Worm (Caenorhabditis elegans) whole organism, L2 larva: ENCODE measurements around the gene C16B8.4.

Experiments used
- C34F6.9 ChIP-seq: fragments of 150-350 bp; optimal IDR thresholded peaks from 2 replicates; lab custom pipeline; 2014; ENCODE audit warnings: missing biosample characterization, missing genetic modification characterization
- F13H6.1 ChIP-seq: sonication (generic microtip); optimal IDR thresholded peaks from 2 replicates; lab custom pipeline; 2016; ENCODE audit warnings: missing genetic modification characterization, missing compliant biosample characterization
- Y55F3AM.14 ChIP-seq: fragments of 200-800 bp; sonication (Bioruptor generic); optimal IDR thresholded peaks from 2 replicates; lab custom pipeline; 2018; ENCODE audit warnings: mild to moderate bottlenecking, missing genetic modification characterization, missing compliant biosample characterization
- ZK546.5 ChIP-seq: sonication (generic microtip); optimal IDR thresholded peaks from 2 replicates; lab custom pipeline; 2017; ENCODE audit warnings: missing biosample characterization, missing genetic modification characterization
- aly-2 ChIP-seq: fragments of 150-350 bp; optimal IDR thresholded peaks from 2 replicates; lab custom pipeline; 2014; ENCODE audit warnings: missing biosample characterization, missing genetic modification characterization
- ama-1 ChIP-seq: fragments of 150-350 bp; optimal IDR thresholded peaks from 2 replicates; lab custom pipeline; 2018; ENCODE audit warnings: inconsistent platforms
- blmp-1 ChIP-seq: sonication (generic microtip); optimal IDR thresholded peaks from 2 replicates; lab custom pipeline; 2017; ENCODE audit warnings: missing genetic modification characterization, mild to moderate bottlenecking, missing compliant biosample characterization, antibody characterized with exemption, moderate library complexity; ENCODE audit not compliant: insufficient read depth
- ceh-16 ChIP-seq: fragments of 150-350 bp; optimal IDR thresholded peaks from 2 replicates; lab custom pipeline; 2014; ENCODE audit warnings: missing biosample characterization, missing genetic modification characterization
- ceh-82 ChIP-seq: fragments of 150-350 bp; optimal IDR thresholded peaks from 2 replicates; lab custom pipeline; 2014; ENCODE audit warnings: missing biosample characterization, missing genetic modification characterization
- crh-2 ChIP-seq: sonication (generic microtip); optimal IDR thresholded peaks from 2 replicates; lab custom pipeline; 2017; ENCODE audit warnings: missing biosample characterization, missing genetic modification characterization
- dmd-4 ChIP-seq: sonication (generic microtip); optimal IDR thresholded peaks from 2 replicates; lab custom pipeline; 2017; ENCODE audit warnings: missing biosample characterization, missing genetic modification characterization
- egl-27 ChIP-seq: sonication (generic microtip); optimal IDR thresholded peaks from 3 replicates; lab custom pipeline; 2017; ENCODE audit warnings: missing biosample characterization, missing genetic modification reagents, missing genetic modification characterization
- elt-1 ChIP-seq: fragments of 150-350 bp; optimal IDR thresholded peaks from 2 replicates; lab custom pipeline; 2014; ENCODE audit warnings: missing biosample characterization, missing genetic modification characterization
- elt-3 ChIP-seq: sonication (generic microtip); optimal IDR thresholded peaks from 2 replicates; lab custom pipeline; 2017; ENCODE audit warnings: missing biosample characterization, missing genetic modification characterization
- fos-1 ChIP-seq: fragments of 150-350 bp; optimal IDR thresholded peaks from 2 replicates; lab custom pipeline; 2014; ENCODE audit warnings: missing biosample characterization, missing genetic modification characterization
- gmeb-1 ChIP-seq: fragments of 150-350 bp; optimal IDR thresholded peaks from 2 replicates; lab custom pipeline; 2014; ENCODE audit warnings: missing biosample characterization, missing genetic modification characterization
- lin-11 ChIP-seq: fragments of 150-350 bp; sonication (generic microtip); optimal IDR thresholded peaks from 2 replicates; lab custom pipeline; 2014; ENCODE audit warnings: missing biosample characterization, missing genetic modification characterization, inconsistent platforms, mixed read lengths
- lin-13 ChIP-seq: fragments of 150-350 bp; optimal IDR thresholded peaks from 2 replicates; lab custom pipeline; 2014; ENCODE audit warnings: missing biosample characterization, missing genetic modification reagents, missing genetic modification characterization
- lsy-2 ChIP-seq, 2 experiments: fragments of 150-350 bp in 1 of 2; sonication (generic microtip) in 1 of 2; optimal IDR thresholded peaks; 2 replicates each; lab custom pipeline; 2014 to 2017; ENCODE audit warnings: missing biosample characterization in 2 of 2, missing genetic modification characterization in 2 of 2
- mab-5 ChIP-seq: fragments of 150-350 bp; optimal IDR thresholded peaks from 2 replicates; lab custom pipeline; 2014; ENCODE audit warnings: missing biosample characterization, missing genetic modification characterization
- mdl-1 ChIP-seq, 2 experiments: fragments of 150-350 bp in 1 of 2; sonication (generic microtip) in 1 of 2; optimal IDR thresholded peaks; 2 replicates each; lab custom pipeline; 2017; ENCODE audit warnings: missing biosample characterization in 2 of 2, missing genetic modification characterization in 2 of 2
- nhr-11 ChIP-seq: fragments of 150-350 bp; optimal IDR thresholded peaks from 2 replicates; lab custom pipeline; 2014; ENCODE audit warnings: missing biosample characterization, missing genetic modification characterization
- nhr-129 ChIP-seq: fragments of 150-350 bp; optimal IDR thresholded peaks from 2 replicates; lab custom pipeline; 2014; ENCODE audit warnings: missing biosample characterization, missing genetic modification characterization
- nhr-21 ChIP-seq: fragments of 150-350 bp; optimal IDR thresholded peaks from 2 replicates; lab custom pipeline; 2014; ENCODE audit warnings: missing biosample characterization, missing genetic modification characterization
- nhr-237 ChIP-seq: fragments of 150-350 bp; optimal IDR thresholded peaks from 2 replicates; lab custom pipeline; 2014; ENCODE audit warnings: missing biosample characterization, missing genetic modification characterization
- nhr-25 ChIP-seq: fragments of 150-350 bp; sonication (generic microtip); optimal IDR thresholded peaks from 3 replicates; lab custom pipeline; 2014; ENCODE audit warnings: missing biosample characterization, missing genetic modification characterization
- nhr-6 ChIP-seq: fragments of 150-350 bp; optimal IDR thresholded peaks from 2 replicates; lab custom pipeline; 2014; ENCODE audit warnings: missing biosample characterization, missing genetic modification characterization
- nhr-77 ChIP-seq: fragments of 150-350 bp; optimal IDR thresholded peaks from 2 replicates; lab custom pipeline; 2014; ENCODE audit warnings: missing biosample characterization, missing genetic modification characterization
- peb-1 ChIP-seq: fragments of 150-350 bp; optimal IDR thresholded peaks from 2 replicates; lab custom pipeline; 2014; ENCODE audit warnings: missing biosample characterization, missing genetic modification characterization
- sem-4 ChIP-seq: fragments of 150-350 bp; optimal IDR thresholded peaks from 2 replicates; lab custom pipeline; 2014; ENCODE audit warnings: missing biosample characterization, missing genetic modification reagents, missing genetic modification characterization
- skn-1 ChIP-seq: sonication (generic microtip); optimal IDR thresholded peaks from 2 replicates; lab custom pipeline; 2017; ENCODE audit warnings: missing biosample characterization, missing genetic modification characterization
- sma-3 ChIP-seq: sonication (generic microtip); optimal IDR thresholded peaks from 2 replicates; lab custom pipeline; 2016; ENCODE audit warnings: missing genetic modification reagents, missing genetic modification characterization, missing compliant biosample characterization
- sma-9 ChIP-seq, 2 experiments: fragments of 150-350 bp in 1 of 2; sonication (generic microtip) in 1 of 2; optimal IDR thresholded peaks; 2 replicates each; lab custom pipeline; 2014 to 2016; ENCODE audit warnings: missing genetic modification characterization in 2 of 2, mild to moderate bottlenecking in 1 of 2, missing biosample characterization in 1 of 2, missing compliant biosample characterization in 1 of 2, missing genetic modification reagents in 1 of 2, moderate library complexity in 1 of 2
- snpc-4 ChIP-seq: fragments of 150-350 bp; optimal IDR thresholded peaks from 2 replicates; lab custom pipeline; 2014; ENCODE audit warnings: missing biosample characterization, missing genetic modification characterization
- unc-55 ChIP-seq: fragments of 150-350 bp; sonication (generic microtip); optimal IDR thresholded peaks from 3 replicates; lab custom pipeline; 2014; ENCODE audit warnings: missing biosample characterization, missing genetic modification reagents, missing genetic modification characterization
- unc-62 ChIP-seq: fragments of 150-350 bp; optimal IDR thresholded peaks from 2 replicates; lab custom pipeline; 2014; ENCODE audit warnings: missing biosample characterization, missing genetic modification reagents, missing genetic modification characterization
- zag-1 ChIP-seq: fragments of 150-350 bp; optimal IDR thresholded peaks from 2 replicates; lab custom pipeline; 2014; ENCODE audit warnings: missing biosample characterization, missing genetic modification characterization
- ztf-11 ChIP-seq: sonication (generic microtip); optimal IDR thresholded peaks from 2 replicates; lab custom pipeline; 2017; ENCODE audit warnings: missing biosample characterization, missing genetic modification characterization
- ztf-4 ChIP-seq: fragments of 150-350 bp; optimal IDR thresholded peaks from 2 replicates; lab custom pipeline; 2014; ENCODE audit warnings: missing biosample characterization, missing genetic modification characterization

The C16B8.4 gene

DNA sequence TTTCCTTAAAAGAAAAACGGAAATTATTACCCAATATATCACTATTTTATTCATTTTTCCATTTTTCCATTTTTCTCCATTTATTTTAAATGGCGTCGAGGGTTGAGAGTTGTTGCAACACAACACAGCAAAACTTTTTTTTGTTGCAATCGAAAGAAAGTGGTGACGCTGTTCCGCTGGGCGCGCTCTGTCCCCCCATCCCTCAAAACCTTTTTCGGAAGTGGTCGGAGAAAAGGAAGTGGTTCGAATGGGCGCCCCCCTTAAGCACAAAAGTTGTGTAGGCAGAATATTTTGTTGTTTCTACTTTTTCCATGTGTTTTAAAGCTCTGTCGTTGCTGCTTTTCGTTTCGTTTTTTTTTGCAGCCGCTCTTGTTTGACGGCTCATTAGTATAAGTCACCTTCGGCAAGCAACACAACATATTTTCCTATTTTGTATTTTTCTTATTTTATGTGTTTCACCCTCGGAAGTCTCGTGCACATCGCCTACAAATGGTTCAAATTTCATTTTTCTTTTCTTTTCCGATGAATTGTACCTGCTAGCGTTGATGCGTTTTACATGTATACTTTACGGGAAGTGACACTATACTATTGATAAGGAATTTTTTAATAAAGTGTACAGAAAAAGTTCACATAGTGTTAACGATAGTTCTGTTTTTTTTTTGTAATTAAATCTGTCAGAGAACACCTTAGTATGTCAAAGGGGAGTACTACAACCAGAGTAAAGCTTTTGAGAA, 44.3 kb upstream of the C16B8.4 start:
- TF ChIP-seq nhr-25 (tag; lab: Kevin White, UChicago): no peak
- TF ChIP-seq ZK546.5 (tag; lab: Kevin White, UChicago): no peak
- no peak for TF ChIP-seq sma-3 (GFP tag; lab: Kevin White, UChicago)
- peak; percentile 36 for TF ChIP-seq fos-1
- no peak for TF ChIP-seq nhr-77 (tag; lab: Kevin White, UChicago)
- no peak for TF ChIP-seq ceh-16 (tag; lab: Kevin White, UChicago)
- TF ChIP-seq nhr-11 (tag; lab: Kevin White, UChicago): no peak
- TF ChIP-seq sma-9 (GFP tag; optimal IDR thresholded peaks at IDR 0.05; lab: Kevin White, UChicago): peak; percentile 23
- no peak for TF ChIP-seq sma-9 (tag; optimal IDR thresholded peaks at IDR 0.05; lab: Kevin White, UChicago)

DNA sequence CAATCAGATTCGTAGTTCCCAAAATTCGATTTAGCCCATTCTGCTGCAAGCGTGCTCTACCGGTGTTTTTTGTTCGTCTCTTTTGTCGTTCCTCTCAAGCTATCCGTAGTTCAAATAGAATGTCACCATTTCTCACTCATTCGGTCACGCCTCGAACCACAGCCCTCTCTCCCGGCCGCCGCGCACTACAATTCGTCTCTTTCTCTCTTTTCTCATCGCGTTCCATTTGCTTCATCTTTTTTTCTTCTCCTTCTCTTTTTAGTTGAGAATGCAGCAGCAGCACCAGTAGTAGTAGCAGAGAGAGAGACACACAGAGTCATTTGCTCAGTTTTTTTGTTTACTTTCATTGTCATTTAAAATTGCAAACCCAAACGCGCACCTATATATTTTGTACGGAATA, 42.7 kb upstream of the C16B8.4 start, which contains the start of gene hrg-1:
Gene hrg-1 (minus strand): TSS at position 109 of the 400 bp plus-strand sequence.
- TF ChIP-seq ztf-4: peak; percentile 73
- TF ChIP-seq zag-1: peak; percentile 56
- TF ChIP-seq ztf-11: no peak
- TF ChIP-seq nhr-21 (tag; lab: Kevin White, UChicago): no peak
- peak; percentile 34 for TF ChIP-seq mab-5 (tag; lab: Kevin White, UChicago)
- peak; percentile 81 for TF ChIP-seq C34F6.9 (tag; lab: Kevin White, UChicago)
- peak; percentile 81 for TF ChIP-seq sem-4
- no peak for TF ChIP-seq ZK546.5 (tag; lab: Kevin White, UChicago)
- no peak for TF ChIP-seq elt-3 (tag; lab: Kevin White, UChicago)
- peak; percentile 21 for TF ChIP-seq blmp-1 (tag; lab: Kevin White, UChicago)
- peak; percentile 69 for TF ChIP-seq lin-11
- no peak for TF ChIP-seq nhr-237 (tag; lab: Kevin White, UChicago)
- TF ChIP-seq Y55F3AM.14 (GFP tag; lab: Kevin White, UChicago): peak; percentile 25
- TF ChIP-seq nhr-6 (tag; lab: Kevin White, UChicago): no peak
- no peak for TF ChIP-seq dmd-4 (tag; lab: Kevin White, UChicago)
- no peak for TF ChIP-seq skn-1 (tag; lab: Kevin White, UChicago)
- TF ChIP-seq mdl-1 (tag; optimal IDR thresholded peaks at IDR 0.05; lab: Kevin White, UChicago): peak; percentile 31 to 53
- no peak for TF ChIP-seq snpc-4 (tag; lab: Kevin White, UChicago)
- TF ChIP-seq unc-55 (GFP tag; lab: Kevin White, UChicago): peak; percentile 69
- TF ChIP-seq nhr-11 (tag; lab: Kevin White, UChicago): no peak
- peak; percentile 59 for TF ChIP-seq egl-27 (tag; lab: Kevin White, UChicago)
- no peak for TF ChIP-seq elt-1 (tag; lab: Kevin White, UChicago)
- TF ChIP-seq gmeb-1 (tag; lab: Kevin White, UChicago): no peak
- peak in 1 of 2 experiments; percentile 69 for TF ChIP-seq lsy-2 (tag; optimal IDR thresholded peaks at IDR 0.05; lab: Kevin White, UChicago)
- peak; percentile 70 for TF ChIP-seq sma-9 (GFP tag; optimal IDR thresholded peaks at IDR 0.05; lab: Kevin White, UChicago)
- no peak for TF ChIP-seq sma-9 (tag; optimal IDR thresholded peaks at IDR 0.05; lab: Kevin White, UChicago)
- peak; percentile 39 for TF ChIP-seq sma-3 (GFP tag; lab: Kevin White, UChicago)
- TF ChIP-seq ama-1 (lab: Kevin White, UChicago): peak; percentile 19
- TF ChIP-seq nhr-129 (tag; lab: Kevin White, UChicago): peak; percentile 60
- TF ChIP-seq F13H6.1 (tag; lab: Kevin White, UChicago): peak; percentile 91
- peak; percentile 62 for TF ChIP-seq crh-2 (tag; lab: Kevin White, UChicago)
- no peak for TF ChIP-seq unc-62 (GFP tag; lab: Kevin White, UChicago)
- TF ChIP-seq fos-1: peak; percentile 80
- peak; percentile 9 for TF ChIP-seq nhr-25 (tag; lab: Kevin White, UChicago)
- peak; percentile 51 for TF ChIP-seq lin-13 (GFP tag; lab: Kevin White, UChicago)

DNA sequence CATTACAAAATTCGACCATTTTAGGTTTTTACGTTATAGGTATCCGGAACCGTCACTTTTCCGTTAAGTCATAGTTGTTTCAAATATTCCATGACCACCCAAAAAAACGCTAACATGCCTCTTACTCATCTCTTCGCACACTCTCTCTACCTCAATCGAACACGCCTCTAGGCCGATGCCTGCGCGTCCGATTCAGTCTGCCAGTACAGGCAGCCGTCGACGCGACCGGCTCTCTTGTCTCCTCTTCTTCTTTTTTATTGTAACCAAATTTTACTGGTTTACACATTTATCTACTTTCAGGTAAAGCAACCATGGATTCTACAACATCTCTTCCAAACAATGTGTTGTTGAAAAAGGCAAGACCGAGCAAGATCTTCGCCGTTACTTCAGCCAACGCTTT, 38.5 kb upstream of the C16B8.4 start, which contains the start of gene mop-25.1:
Gene mop-25.1 (plus strand): TSS at position 301 of the 400 bp plus-strand sequence.
- TF ChIP-seq ceh-82 (no peak), peb-1 (tag; lab: Kevin White, UChicago) (no peak), dmd-4 (tag; lab: Kevin White, UChicago) (no peak), nhr-129 (tag; lab: Kevin White, UChicago) (no peak), lsy-2 (tag; optimal IDR thresholded peaks at IDR 0.05; lab: Kevin White, UChicago) (no peak), fos-1 (no peak), nhr-6 (tag; lab: Kevin White, UChicago) (no peak), egl-27 (tag; lab: Kevin White, UChicago) (no peak), sma-9 (GFP tag; optimal IDR thresholded peaks at IDR 0.05; lab: Kevin White, UChicago) (no peak), sma-9 (tag; optimal IDR thresholded peaks at IDR 0.05; lab: Kevin White, UChicago) (no peak), aly-2 (tag; lab: Kevin White, UChicago) (no peak), sem-4 (no peak), nhr-11 (tag; lab: Kevin White, UChicago) (no peak), ztf-4 (no peak)
